Worm (Caenorhabditis elegans): Measurements from ENCODE around the gene lin-12.
A peak's percentile ranks its signal among the peaks of the same experiment; 100 is the strongest.

lin-12 gene

ce11 chrIII:9081055-9081454 is 9.8 kb upstream of the lin-12 start, which contains the start of gene far-1 (continued):
- TF ChIP-seq fkh-8 (tag; optimal IDR thresholded peaks at IDR 0.05), result no peak

- no peak for TF ChIP-seq aha-1 (tag; optimal IDR thresholded peaks at IDR 0.05)
- no peak for TF ChIP-seq nhr-12 (tag; optimal IDR thresholded peaks at IDR 0.05)
- peak; percentile 46 for TF ChIP-seq ama-1 (optimal IDR thresholded peaks at IDR 0.05)
- TF ChIP-seq nhr-71 (tag; optimal IDR thresholded peaks at IDR 0.05), result peak; percentile 19
- peak; percentile 11 for TF ChIP-seq snu-23 (GFP tag; optimal IDR thresholded peaks at IDR 0.05)
- no peak for TF ChIP-seq ceh-8 (GFP tag; optimal IDR thresholded peaks at IDR 0.05)
- no peak for TF ChIP-seq nhr-84 (tag; optimal IDR thresholded peaks at IDR 0.05)
- peak; percentile 1 for TF ChIP-seq swsn-7 (tag; optimal IDR thresholded peaks at IDR 0.05)
- TF ChIP-seq lin-14 (GFP tag; optimal IDR thresholded peaks at IDR 0.05), result peak; percentile 3
- peak; percentile 54 for TF ChIP-seq rnt-1 (tag; optimal IDR thresholded peaks at IDR 0.05)
- no peak for TF ChIP-seq unc-86 (tag; optimal IDR thresholded peaks at IDR 0.05)
- TF ChIP-seq ztf-4 (tag; optimal IDR thresholded peaks at IDR 0.05), result no peak
- TF ChIP-seq lsy-2 (tag; optimal IDR thresholded peaks at IDR 0.05), result peak; percentile 3 to 39
- no peak for TF ChIP-seq C04F5.9 (tag; optimal IDR thresholded peaks at IDR 0.05)
- no peak for TF ChIP-seq blmp-1 (tag; optimal IDR thresholded peaks at IDR 0.05)
- TF ChIP-seq nhr-76 (tag; optimal IDR thresholded peaks at IDR 0.05), result no peak
- TF ChIP-seq mep-1 (tag; optimal IDR thresholded peaks at IDR 0.05), result no peak
- no peak for TF ChIP-seq ceh-63 (GFP tag; optimal IDR thresholded peaks at IDR 0.05)
- TF ChIP-seq dsc-1 (tag; optimal IDR thresholded peaks at IDR 0.05), result peak; percentile 1
- no peak for TF ChIP-seq xbp-1 (tag; optimal IDR thresholded peaks at IDR 0.05)
- TF ChIP-seq unc-62 (GFP tag; optimal IDR thresholded peaks at IDR 0.05), result no peak
Measured at ce11 chrIII:9080127-9080526, 8.9 kb upstream of the lin-12 start.

ce11 chrIII:9077708-9078107 is 6.4 kb upstream of the lin-12 start, which contains the start of gene F02A9.1:
Gene F02A9.1 (minus strand): TSS chrIII:9077808.
- TF ChIP-seq pqm-1 (tag; optimal IDR thresholded peaks at IDR 0.05), result no peak
- no peak for TF ChIP-seq irx-1 (tag; optimal IDR thresholded peaks at IDR 0.05)
- no peak for TF ChIP-seq ceh-82 (tag; optimal IDR thresholded peaks at IDR 0.05)
- no peak for TF ChIP-seq rnt-1 (tag; optimal IDR thresholded peaks at IDR 0.05)
- no peak for TF ChIP-seq unc-62 (GFP tag; optimal IDR thresholded peaks at IDR 0.05)
- TF ChIP-seq lin-13 (GFP tag; optimal IDR thresholded peaks at IDR 0.05), result no peak
- no peak for TF ChIP-seq unc-86 (tag; optimal IDR thresholded peaks at IDR 0.05)

- TF ChIP-seq ztf-4 (tag; optimal IDR thresholded peaks at IDR 0.05), result no peak
- TF ChIP-seq snpc-4 (tag; optimal IDR thresholded peaks at IDR 0.05), result no peak
- no peak for TF ChIP-seq C34B4.2 (tag; optimal IDR thresholded peaks at IDR 0.05)
- TF ChIP-seq F16B12.6 (tag; optimal IDR thresholded peaks at IDR 0.05), result no peak
- no peak for TF ChIP-seq xbp-1 (tag; optimal IDR thresholded peaks at IDR 0.05)
- TF ChIP-seq unc-62 (GFP tag; optimal IDR thresholded peaks at IDR 0.05), result no peak
- TF ChIP-seq rnt-1 (tag; optimal IDR thresholded peaks at IDR 0.05), result no peak
- no peak for TF ChIP-seq skn-1 (tag; optimal IDR thresholded peaks at IDR 0.05)
- TF ChIP-seq nhr-19 (GFP tag; conservative IDR thresholded peaks at IDR 0.05), result no peak
- no peak for TF ChIP-seq pqm-1 (tag; optimal IDR thresholded peaks at IDR 0.05)
- no peak for TF ChIP-seq lsy-2 (tag; optimal IDR thresholded peaks at IDR 0.05)
- no peak for TF ChIP-seq nhr-90 (tag; optimal IDR thresholded peaks at IDR 0.05; ENCODE audit: poor library complexity)
- no peak for TF ChIP-seq jun-1 (tag; optimal IDR thresholded peaks at IDR 0.05)
- no peak for TF ChIP-seq C04F5.9 (tag; optimal IDR thresholded peaks at IDR 0.05)
- no peak for TF ChIP-seq ces-1 (GFP tag; optimal IDR thresholded peaks at IDR 0.05)
- no peak for TF ChIP-seq ztf-11 (tag; optimal IDR thresholded peaks at IDR 0.05)
- TF ChIP-seq nhr-84 (tag; optimal IDR thresholded peaks at IDR 0.05), result no peak
Measured at ce11 chrIII:9075539-9075938, 4.3 kb upstream of the lin-12 start, which contains the start of gene F02A9.7. Gene F02A9.7 (minus strand): TSS chrIII:9075639.

ce11 chrIII:9072704-9073103 is 1.4 kb upstream of the lin-12 start:
- TF ChIP-seq snpc-4 (tag; optimal IDR thresholded peaks at IDR 0.05) (no peak), isw-1 (GFP tag; IDR thresholded peaks at IDR 0.05) (no peak), irx-1 (tag; optimal IDR thresholded peaks at IDR 0.05) (no peak), snu-23 (GFP tag; optimal IDR thresholded peaks at IDR 0.05) (no peak), swsn-7 (tag; optimal IDR thresholded peaks at IDR 0.05) (no peak), unc-30 (tag; optimal IDR thresholded peaks at IDR 0.05) (no peak), efl-3 (GFP tag; optimal IDR thresholded peaks at IDR 0.05) (no peak), lin-39 (tag; optimal IDR thresholded peaks at IDR 0.05) (no peak)
